Worm (Caenorhabditis elegans) whole organism, early embryonic: Measurements from ENCODE around the gene asm-3.

Source experiments
- aly-1 ChIP-seq: sonication (generic microtip); optimal IDR thresholded peaks from 2 replicates; lab custom pipeline; 2016; ENCODE audit warnings: missing genetic modification characterization, missing compliant biosample characterization
- ama-1 ChIP-seq: fragments of 150-350 bp; optimal IDR thresholded peaks from 2 replicates; lab custom pipeline; 2014
- hmg-4 ChIP-seq: fragments of 200-800 bp; sonication (Bioruptor generic); optimal IDR thresholded peaks from 2 replicates; lab custom pipeline; 2018; ENCODE audit warnings: mild to moderate bottlenecking, missing genetic modification characterization, missing compliant biosample characterization
- hnd-1 ChIP-seq: sonication (generic microtip); optimal IDR thresholded peaks from 2 replicates; lab custom pipeline; 2016; ENCODE audit warnings: missing genetic modification characterization, missing compliant biosample characterization
- tbx-37 ChIP-seq: fragments of 200-800 bp; sonication (Bioruptor generic); conservative IDR thresholded peaks from 2 replicates; pipeline ENCODE4 v1.3.6; 2022; ENCODE audit warnings: missing genetic modification reagents, missing genetic modification characterization, missing compliant biosample characterization

DNA sequence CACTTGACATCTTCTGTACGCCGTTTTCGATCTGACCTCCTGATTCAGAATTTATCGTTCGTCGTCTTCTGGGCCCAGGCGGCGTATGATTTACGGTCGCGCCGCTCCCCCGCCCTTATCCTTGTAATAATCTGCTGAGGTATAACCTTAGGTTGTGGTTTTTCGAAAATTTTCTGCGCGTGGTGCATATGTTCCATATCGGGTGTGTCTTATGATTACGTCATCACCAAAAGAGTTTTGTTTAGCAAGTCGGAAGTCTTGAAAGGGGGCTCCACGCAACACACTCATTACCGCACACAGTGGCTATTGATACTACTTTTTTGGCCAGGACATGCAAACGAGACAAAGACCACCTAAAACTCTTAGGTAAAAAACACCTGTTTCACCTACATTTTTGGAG lies 37.2 kb upstream of the asm-3 start:
- TF ChIP-seq ama-1 (lab: Kevin White, UChicago), result no peak
- TF ChIP-seq hmg-4 (GFP tag; lab: Kevin White, UChicago), result no peak
- no peak for TF ChIP-seq aly-1
- TF ChIP-seq hnd-1, result no peak
- no peak for TF ChIP-seq tbx-37
